Fruit fly (Drosophila melanogaster): Measurements from ENCODE around the gene CG14983.

The CG14983 gene

dm6 chr3L:3898978-3899377 is 50.1 kb downstream of the CG14983 start, which contains the start of gene Ccz1 (continued):
- TF ChIP-seq chm (GFP tag; IDR thresholded peaks at IDR 0.05) (no peak), fd3F (GFP tag; optimal IDR thresholded peaks at IDR 0.05) (peak; percentile 58), ftz-f1 (GFP tag; optimal IDR thresholded peaks at IDR 0.05) (no peak), HLH4C (GFP tag; IDR thresholded peaks at IDR 0.05; ENCODE audit: partially characterized antibody) (no peak), Sry-δ (GFP tag; optimal IDR thresholded peaks at IDR 0.05) (peak; percentile 52), CG3163 (GFP tag; optimal IDR thresholded peaks at IDR 0.05) (peak; percentile 57), CG12299 (tag; optimal IDR thresholded peaks at IDR 0.05) (peak; percentile 35), klu (GFP tag; IDR thresholded peaks at IDR 0.05) (no peak), slou (GFP tag; optimal IDR thresholded peaks at IDR 0.05) (peak; percentile 62), CG14667 (GFP tag; IDR thresholded peaks at IDR 0.05) (no peak), Doc2 (GFP tag; IDR thresholded peaks at IDR 0.05) (no peak), Lhr (GFP tag; optimal IDR thresholded peaks at IDR 0.05) (peak; percentile 67), CG31365 (tag; optimal IDR thresholded peaks at IDR 0.05) (no peak), CG4820 (GFP tag; optimal IDR thresholded peaks at IDR 0.05) (peak; percentile 58), slbo (GFP tag; IDR thresholded peaks at IDR 0.05) (no peak), sd (tag; optimal IDR thresholded peaks at IDR 0.05) (peak; percentile 57), CG1647 (GFP tag; optimal IDR thresholded peaks at IDR 0.05) (peak; percentile 65), exex (tag; optimal IDR thresholded peaks at IDR 0.05) (no peak), row (GFP tag; IDR thresholded peaks at IDR 0.05) (no peak), Sox100B (GFP tag; optimal IDR thresholded peaks at IDR 0.05) (peak; percentile 61), Sry-β (GFP tag; optimal IDR thresholded peaks at IDR 0.05) (peak; percentile 6), Neu2 (GFP tag; optimal IDR thresholded peaks at IDR 0.05; ENCODE audit: borderline replicate concordance) (no peak), CG2875 (GFP tag; optimal IDR thresholded peaks at IDR 0.05) (peak; percentile 71), Mes4 (GFP tag; optimal IDR thresholded peaks at IDR 0.05) (peak; percentile 66), CG3407 (GFP tag; optimal IDR thresholded peaks at IDR 0.05) (peak; percentile 74), CG13424 (tag; optimal IDR thresholded peaks at IDR 0.05) (peak; percentile 71), vfl (GFP tag; optimal IDR thresholded peaks at IDR 0.05) (peak; percentile 50), stc (GFP tag; IDR thresholded peaks at IDR 0.05) (no peak), zfh1 (GFP tag; IDR thresholded peaks at IDR 0.05) (no peak), sug (tag; optimal IDR thresholded peaks at IDR 0.05) (peak; percentile 52), Doc3 (GFP tag; IDR thresholded peaks at IDR 0.05; ENCODE audit: partially characterized antibody) (no peak), trh (GFP tag; optimal IDR thresholded peaks at IDR 0.05) (peak; percentile 63), CG12104 (GFP tag; optimal IDR thresholded peaks at IDR 0.05) (peak; percentile 70), Med (GFP tag) (peak; percentile 95), cad (GFP tag; optimal IDR thresholded peaks at IDR 0.05) (no peak), Hr3 (GFP tag; optimal IDR thresholded peaks at IDR 0.05) (peak; percentile 57), CG32532 (GFP tag; IDR thresholded peaks at IDR 0.05) (no peak), CG14965 (GFP tag; optimal IDR thresholded peaks at IDR 0.05; ENCODE audit: borderline replicate concordance) (peak; percentile 56), Usf (GFP tag; optimal IDR thresholded peaks at IDR 0.05) (no peak), CG18262 (tag; optimal IDR thresholded peaks at IDR 0.05) (peak; percentile 38), CG10267 (tag; optimal IDR thresholded peaks at IDR 0.05) (peak; percentile 69), da (GFP tag; optimal IDR thresholded peaks at IDR 0.05) (peak; percentile 40), stwl (tag; optimal IDR thresholded peaks at IDR 0.05) (peak; percentile 70), HLH3B (GFP tag; IDR thresholded peaks at IDR 0.05) (no peak), CG12769 (tag; optimal IDR thresholded peaks at IDR 0.05) (peak; percentile 70), her (GFP tag; optimal IDR thresholded peaks at IDR 0.05) (peak; percentile 66), fd64A (GFP tag; optimal IDR thresholded peaks at IDR 0.05) (peak; percentile 38), lmd (GFP tag; IDR thresholded peaks at IDR 0.05) (no peak), jigr1 (GFP tag; IDR thresholded peaks at IDR 0.05) (no peak), Ada2b (GFP tag; IDR thresholded peaks at IDR 0.05) (no peak), btn (GFP tag; optimal IDR thresholded peaks at IDR 0.05) (peak; percentile 42), CG2889 (GFP tag; IDR thresholded peaks at IDR 0.05) (no peak)
